Worm (Caenorhabditis elegans): Measurements from ENCODE around the gene C35A5.10.

ce11 chrV:10540024-10540423 is 36.0 kb downstream of the C35A5.10 start, which contains the start of gene degt-1:
- TF ChIP-seq nhr-43 (tag; optimal IDR thresholded peaks at IDR 0.05; ENCODE audit: poor library complexity, severe bottlenecking), result no peak
- no peak for TF ChIP-seq lin-15B (tag; optimal IDR thresholded peaks at IDR 0.05)
- TF ChIP-seq ama-1 (optimal IDR thresholded peaks at IDR 0.05), result no peak
